Worm (Caenorhabditis elegans) whole organism, L3 larva: ENCODE data around the gene sra-37.

Source experiments
- ama-1 ChIP-seq: fragments of 150-350 bp; optimal IDR thresholded peaks from 2 replicates; lab custom pipeline; 2018
- daf-12 ChIP-seq: fragments of 150-350 bp; optimal IDR thresholded peaks from 2 replicates; lab custom pipeline; 2014; ENCODE audit warnings: missing biosample characterization, missing genetic modification reagents, missing genetic modification characterization
- elt-3 ChIP-seq, 3 experiments: fragments of 150-350 bp in 1 of 3; sonication (generic microtip) in 2 of 3; optimal IDR thresholded peaks; 2 replicates in 2 of 3; 4 replicates in 1 of 3; lab custom pipeline; 2014 to 2017; ENCODE audit warnings: missing biosample characterization in 3 of 3, missing genetic modification characterization in 3 of 3
- fos-1 ChIP-seq: fragments of 150-350 bp; optimal IDR thresholded peaks from 2 replicates; lab custom pipeline; 2014; ENCODE audit warnings: missing biosample characterization, missing genetic modification characterization
- nhr-237 ChIP-seq: fragments of 150-350 bp; optimal IDR thresholded peaks from 2 replicates; lab custom pipeline; 2014; ENCODE audit warnings: missing biosample characterization, missing genetic modification characterization
- snpc-4 ChIP-seq: fragments of 150-350 bp; optimal IDR thresholded peaks from 2 replicates; lab custom pipeline; 2014; ENCODE audit warnings: missing biosample characterization, missing genetic modification characterization
- zag-1 ChIP-seq: fragments of 150-350 bp; optimal IDR thresholded peaks from 2 replicates; lab custom pipeline; 2014; ENCODE audit warnings: missing biosample characterization, missing genetic modification characterization

ce11 chrX:13893256-13893655 is at the start of gene sra-37:
- no peak for TF ChIP-seq daf-12 (tag; lab: Kevin White, UChicago)
- no peak for TF ChIP-seq elt-3 (tag; optimal IDR thresholded peaks at IDR 0.05; lab: Kevin White, UChicago)
- no peak for TF ChIP-seq nhr-237 (tag; lab: Kevin White, UChicago)
- no peak for TF ChIP-seq zag-1
- TF ChIP-seq fos-1 (tag; lab: Kevin White, UChicago) = no peak
- TF ChIP-seq snpc-4 (tag; lab: Kevin White, UChicago) = no peak
- no peak for TF ChIP-seq ama-1 (lab: Kevin White, UChicago)
